Fruit fly (Drosophila melanogaster) S2 (cell line): ENCODE data around the gene CG44290.

Experiments used
- CG8478 ChIP-seq: fragments of >200 bp; optimal IDR thresholded peaks from 2 replicates; lab custom pipeline; 2018
- CTCF ChIP-seq, 2 experiments: fragments of >200 bp; optimal IDR thresholded peaks; 2 replicates each; lab custom pipeline; 2018

- TF ChIP-seq CTCF (optimal IDR thresholded peaks at IDR 0.05; lab: Kevin White, UChicago) (no peak), CG8478 (lab: Kevin White, UChicago) (no peak)
These were observed 32.1 kb downstream of the CG44290 start for dm6 chr3R:27408683-27409082.
